Fruit fly (Drosophila melanogaster): ENCODE data around the gene CG2924.

- TF ChIP-seq EcR (GFP tag; optimal IDR thresholded peaks at IDR 0.05): no peak
- TF ChIP-seq CG34367 (tag; optimal IDR thresholded peaks at IDR 0.05): peak; percentile 38
- TF ChIP-seq D1 (tag; optimal IDR thresholded peaks at IDR 0.05): no peak
- peak; percentile 72 for TF ChIP-seq Snoo (tag; optimal IDR thresholded peaks at IDR 0.05)
- TF ChIP-seq CG9948 (tag; optimal IDR thresholded peaks at IDR 0.05): peak; percentile 72
- TF ChIP-seq Pif1B (GFP tag; optimal IDR thresholded peaks at IDR 0.05): no peak
- TF ChIP-seq CG8301 (tag; optimal IDR thresholded peaks at IDR 0.05): peak; percentile 59
- peak; percentile 28 for TF ChIP-seq gl (tag; optimal IDR thresholded peaks at IDR 0.05)
- TF ChIP-seq CG32121 (GFP tag; IDR thresholded peaks at IDR 0.05): peak; percentile 61; the same call in 1 of the 2 replicates
- TF ChIP-seq CG14655 (GFP tag; optimal IDR thresholded peaks at IDR 0.05): peak; percentile 45
- TF ChIP-seq CG10348 (GFP tag; IDR thresholded peaks at IDR 0.05): no peak
Observed at dm6 chrX:2301069-2301508, 30.5 kb upstream of the CG2924 start.
